Worm (Caenorhabditis elegans) whole organism, L3 larva: ENCODE results near the gene srbc-30.

Experiments
- R02D3.7 ChIP-seq: fragments of 150-350 bp; optimal IDR thresholded peaks from 2 replicates; lab custom pipeline; 2014; ENCODE audit warnings: missing biosample characterization, missing genetic modification characterization
- aly-2 ChIP-seq: fragments of 150-350 bp; optimal IDR thresholded peaks from 2 replicates; lab custom pipeline; 2014; ENCODE audit warnings: missing biosample characterization, missing genetic modification characterization
- ceh-28 ChIP-seq: fragments of 150-350 bp; optimal IDR thresholded peaks from 2 replicates; lab custom pipeline; 2014; ENCODE audit warnings: missing biosample characterization, missing genetic modification reagents, missing genetic modification characterization
- ceh-82 ChIP-seq: fragments of 150-350 bp; optimal IDR thresholded peaks from 2 replicates; lab custom pipeline; 2014; ENCODE audit warnings: missing biosample characterization, missing genetic modification characterization
- daf-12 ChIP-seq: fragments of 150-350 bp; optimal IDR thresholded peaks from 2 replicates; lab custom pipeline; 2014; ENCODE audit warnings: missing biosample characterization, missing genetic modification reagents, missing genetic modification characterization
- egl-27 ChIP-seq: sonication (generic microtip); optimal IDR thresholded peaks from 4 replicates; lab custom pipeline; 2017; ENCODE audit warnings: missing biosample characterization, missing genetic modification reagents, missing genetic modification characterization
- elt-2 ChIP-seq: sonication (generic microtip); optimal IDR thresholded peaks from 2 replicates; lab custom pipeline; 2016; ENCODE audit warnings: missing genetic modification reagents, mild to moderate bottlenecking, missing genetic modification characterization, missing compliant biosample characterization
- fkh-10 ChIP-seq: sonication (generic microtip); optimal IDR thresholded peaks from 2 replicates; lab custom pipeline; 2017; ENCODE audit warnings: missing biosample characterization, missing genetic modification reagents, missing genetic modification characterization
- fkh-2 ChIP-seq: fragments of 150-350 bp; optimal IDR thresholded peaks from 2 replicates; lab custom pipeline; 2014; ENCODE audit warnings: missing biosample characterization, missing genetic modification reagents, missing genetic modification characterization
- fos-1 ChIP-seq: fragments of 150-350 bp; optimal IDR thresholded peaks from 2 replicates; lab custom pipeline; 2014; ENCODE audit warnings: missing biosample characterization, missing genetic modification characterization
- hmg-11 ChIP-seq: sonication (generic microtip); optimal IDR thresholded peaks from 2 replicates; lab custom pipeline; 2016; ENCODE audit warnings: missing genetic modification characterization, missing compliant biosample characterization
- jun-1 ChIP-seq: fragments of 150-350 bp; optimal IDR thresholded peaks from 2 replicates; lab custom pipeline; 2014; ENCODE audit warnings: missing biosample characterization, missing genetic modification reagents, missing genetic modification characterization
- lin-15B ChIP-seq: fragments of 150-350 bp; optimal IDR thresholded peaks from 2 replicates; lab custom pipeline; 2014; ENCODE audit warnings: missing biosample characterization, missing genetic modification characterization
- lin-39 ChIP-seq: fragments of 150-350 bp; optimal IDR thresholded peaks from 2 replicates; lab custom pipeline; 2018; ENCODE audit warnings: missing biosample characterization, missing genetic modification reagents, missing genetic modification characterization
- lsy-12 ChIP-seq: sonication (generic microtip); optimal IDR thresholded peaks from 2 replicates; lab custom pipeline; 2016; ENCODE audit warnings: mild to moderate bottlenecking, missing genetic modification characterization, missing compliant biosample characterization
- mdl-1 ChIP-seq: fragments of 150-350 bp; optimal IDR thresholded peaks from 2 replicates; lab custom pipeline; 2014; ENCODE audit warnings: missing biosample characterization, missing genetic modification characterization
- mml-1 ChIP-seq: fragments of 150-350 bp; sonication (generic microtip); optimal IDR thresholded peaks from 3 replicates; lab custom pipeline; 2014; ENCODE audit warnings: missing biosample characterization, missing genetic modification characterization
- nfya-1 ChIP-seq: sonication (generic microtip); optimal IDR thresholded peaks from 2 replicates; lab custom pipeline; 2017; ENCODE audit warnings: missing genetic modification characterization, mild to moderate bottlenecking, missing compliant biosample characterization, antibody characterized with exemption, moderate library complexity; ENCODE audit not compliant: insufficient read depth
- nhr-12 ChIP-seq: fragments of 150-350 bp; optimal IDR thresholded peaks from 2 replicates; lab custom pipeline; 2014; ENCODE audit warnings: missing biosample characterization, missing genetic modification characterization
- nhr-23 ChIP-seq: fragments of 150-350 bp; optimal IDR thresholded peaks from 2 replicates; lab custom pipeline; 2014; ENCODE audit warnings: missing biosample characterization, missing genetic modification reagents, missing genetic modification characterization
- nhr-237 ChIP-seq: fragments of 150-350 bp; optimal IDR thresholded peaks from 2 replicates; lab custom pipeline; 2014; ENCODE audit warnings: missing biosample characterization, missing genetic modification characterization
- nhr-25 ChIP-seq: sonication (generic microtip); optimal IDR thresholded peaks from 2 replicates; lab custom pipeline; 2017; ENCODE audit warnings: missing biosample characterization, missing genetic modification characterization
- nhr-43 ChIP-seq: sonication (generic microtip); optimal IDR thresholded peaks from 2 replicates; lab custom pipeline; 2016; ENCODE audit warnings: mild to moderate bottlenecking, missing genetic modification characterization, missing compliant biosample characterization; ENCODE audit not compliant: poor library complexity, severe bottlenecking
- nhr-67 ChIP-seq: fragments of 150-350 bp; optimal IDR thresholded peaks from 2 replicates; lab custom pipeline; 2014; ENCODE audit warnings: missing biosample characterization, missing genetic modification characterization
- pqm-1 ChIP-seq: fragments of 150-350 bp; optimal IDR thresholded peaks from 2 replicates; lab custom pipeline; 2017; ENCODE audit warnings: missing biosample characterization, missing genetic modification characterization, inconsistent platforms
- skn-1 ChIP-seq: fragments of 150-350 bp; optimal IDR thresholded peaks from 2 replicates; lab custom pipeline; 2014; ENCODE audit warnings: missing biosample characterization, missing genetic modification characterization
- tbx-2 ChIP-seq: sonication (generic microtip); optimal IDR thresholded peaks from 2 replicates; lab custom pipeline; 2016; ENCODE audit warnings: mild to moderate bottlenecking, missing genetic modification characterization, missing compliant biosample characterization
- unc-39 ChIP-seq: sonication (generic microtip); optimal IDR thresholded peaks from 4 replicates; lab custom pipeline; 2017; ENCODE audit warnings: missing biosample characterization, missing genetic modification characterization
- unc-62 ChIP-seq: fragments of 150-350 bp; sonication (generic microtip); optimal IDR thresholded peaks from 4 replicates; lab custom pipeline; 2014; ENCODE audit warnings: missing biosample characterization, missing genetic modification reagents, missing genetic modification characterization
- zag-1 ChIP-seq: fragments of 150-350 bp; optimal IDR thresholded peaks from 2 replicates; lab custom pipeline; 2014; ENCODE audit warnings: missing biosample characterization, missing genetic modification characterization
- ztf-11 ChIP-seq: fragments of 150-350 bp; optimal IDR thresholded peaks from 2 replicates; lab custom pipeline; 2014; ENCODE audit warnings: missing biosample characterization, missing genetic modification characterization
- ztf-4 ChIP-seq: fragments of 150-350 bp; optimal IDR thresholded peaks from 2 replicates; lab custom pipeline; 2014; ENCODE audit warnings: missing biosample characterization, missing genetic modification characterization

Gene srbc-30

ce11 chrV:3468436-3468835, 11.8 kb downstream of the srbc-30 start, which contains the start of gene gst-33:
Gene gst-33, minus strand, starts transcription at chrV:3468562.
- TF ChIP-seq hmg-11 (tag; lab: Kevin White, UChicago) (no peak), nhr-237 (tag; lab: Kevin White, UChicago) (no peak), nhr-23 (tag; lab: Kevin White, UChicago) (no peak), fkh-10 (GFP tag; lab: Kevin White, UChicago) (no peak), egl-27 (tag; lab: Kevin White, UChicago) (no peak), elt-2 (tag; lab: Kevin White, UChicago) (peak; percentile 63), daf-12 (tag; lab: Kevin White, UChicago) (no peak), nhr-43 (tag; lab: Kevin White, UChicago) (peak; percentile 18), ceh-28 (tag; lab: Kevin White, UChicago) (peak; percentile 4), pqm-1 (tag; lab: Kevin White, UChicago) (peak; percentile 67), ztf-4 (tag; lab: Kevin White, UChicago) (no peak), fos-1 (tag; lab: Kevin White, UChicago) (no peak)

- TF ChIP-seq nhr-25 (tag; lab: Kevin White, UChicago) (no peak), unc-39 (tag; lab: Kevin White, UChicago) (no peak), jun-1 (no peak), nfya-1 (tag; lab: Kevin White, UChicago) (no peak), nhr-43 (tag; lab: Kevin White, UChicago) (no peak), tbx-2 (tag; lab: Kevin White, UChicago) (no peak), lin-15B (tag; lab: Kevin White, UChicago) (no peak), egl-27 (tag; lab: Kevin White, UChicago) (no peak), nhr-67 (tag; lab: Kevin White, UChicago) (no peak), ceh-28 (tag; lab: Kevin White, UChicago) (no peak), ztf-4 (tag; lab: Kevin White, UChicago) (no peak), ceh-82 (no peak), skn-1 (tag; lab: Kevin White, UChicago) (no peak), hmg-11 (tag; lab: Kevin White, UChicago) (no peak), unc-62 (GFP tag; lab: Kevin White, UChicago) (no peak), fos-1 (tag; lab: Kevin White, UChicago) (no peak), aly-2 (tag; lab: Kevin White, UChicago) (no peak), zag-1 (tag; lab: Kevin White, UChicago) (no peak)
Observed at ce11 chrV:3464897-3465296, 15.3 kb downstream of the srbc-30 start.

- TF ChIP-seq hmg-11 (tag; lab: Kevin White, UChicago) (no peak), nhr-12 (tag; lab: Kevin White, UChicago) (no peak), egl-27 (tag; lab: Kevin White, UChicago) (no peak), fos-1 (tag; lab: Kevin White, UChicago) (no peak), R02D3.7 (tag; lab: Kevin White, UChicago) (no peak), mml-1 (tag; lab: Kevin White, UChicago) (no peak), nhr-23 (tag; lab: Kevin White, UChicago) (no peak), pqm-1 (tag; lab: Kevin White, UChicago) (no peak), unc-62 (GFP tag; lab: Kevin White, UChicago) (no peak)
Observed at ce11 chrV:3463514-3463913, 16.7 kb downstream of the srbc-30 start, which contains the start of gene slc-28.1. Gene slc-28.1, plus strand, starts transcription at chrV:3463814.

- TF ChIP-seq mdl-1 (tag; lab: Kevin White, UChicago) (no peak), ceh-28 (tag; lab: Kevin White, UChicago) (no peak), skn-1 (tag; lab: Kevin White, UChicago) (no peak), lin-15B (tag; lab: Kevin White, UChicago) (no peak), zag-1 (tag; lab: Kevin White, UChicago) (no peak), nhr-43 (tag; lab: Kevin White, UChicago) (no peak), nfya-1 (tag; lab: Kevin White, UChicago) (no peak), nhr-67 (tag; lab: Kevin White, UChicago) (no peak), lin-39 (tag; lab: Kevin White, UChicago) (no peak), ztf-11 (no peak), ztf-4 (tag; lab: Kevin White, UChicago) (no peak), lsy-12 (no peak), mml-1 (tag; lab: Kevin White, UChicago) (no peak), tbx-2 (tag; lab: Kevin White, UChicago) (no peak), fkh-2 (no peak), daf-12 (tag; lab: Kevin White, UChicago) (no peak), jun-1 (no peak), nhr-25 (tag; lab: Kevin White, UChicago) (no peak), ceh-82 (no peak)
- TF ChIP-seq, all 47 proteins: peak for 0
Observed at ce11 chrV:3459919-3460318, 20.3 kb downstream of the srbc-30 start, which contains the start of gene slc-28.2. Gene slc-28.2, plus strand, starts transcription at chrV:3460219.
